Fruit fly (Drosophila melanogaster) whole organism, wandering third instar larva: ENCODE results near the gene Ibf2.

Experiments used
- Dif ChIP-seq: fragments of 200-275, 200-300 bp; sonication (Bioruptor generic); optimal IDR thresholded peaks from 2 replicates; lab custom pipeline; 2018; ENCODE audit warnings: missing biosample characterization, missing genetic modification characterization; ENCODE audit not compliant: partially characterized antibody
- Rel ChIP-seq, 2 experiments: fragments of 200-800 bp; sonication (Bioruptor generic) in 1 of 2; optimal IDR thresholded peaks; 2 replicates in 1 of 2; 3 replicates in 1 of 2; lab custom pipeline; 2016 to 2019; ENCODE audit warnings: mild to moderate bottlenecking in 2 of 2, missing biosample characterization in 2 of 2, missing genetic modification characterization in 2 of 2, moderate library complexity in 1 of 2
- foxo ChIP-seq, 2 experiments: fragments of 200-800 bp; sonication (Bioruptor generic); optimal IDR thresholded peaks; 2 replicates in 1 of 2; 3 replicates in 1 of 2; lab custom pipeline; 2016 to 2017; ENCODE audit warnings: missing biosample characterization in 2 of 2, missing genetic modification characterization in 2 of 2
- fru ChIP-seq: fragments of 200-800 bp; sonication (Bioruptor generic); optimal IDR thresholded peaks from 3 replicates; lab custom pipeline; 2016; ENCODE audit warnings: missing biosample characterization, mild to moderate bottlenecking, missing genetic modification characterization
- usp ChIP-seq: fragments of >200 bp; optimal IDR thresholded peaks from 2 replicates; lab custom pipeline; 2017; ENCODE audit warnings: missing biosample characterization, missing genetic modification characterization

DNA sequence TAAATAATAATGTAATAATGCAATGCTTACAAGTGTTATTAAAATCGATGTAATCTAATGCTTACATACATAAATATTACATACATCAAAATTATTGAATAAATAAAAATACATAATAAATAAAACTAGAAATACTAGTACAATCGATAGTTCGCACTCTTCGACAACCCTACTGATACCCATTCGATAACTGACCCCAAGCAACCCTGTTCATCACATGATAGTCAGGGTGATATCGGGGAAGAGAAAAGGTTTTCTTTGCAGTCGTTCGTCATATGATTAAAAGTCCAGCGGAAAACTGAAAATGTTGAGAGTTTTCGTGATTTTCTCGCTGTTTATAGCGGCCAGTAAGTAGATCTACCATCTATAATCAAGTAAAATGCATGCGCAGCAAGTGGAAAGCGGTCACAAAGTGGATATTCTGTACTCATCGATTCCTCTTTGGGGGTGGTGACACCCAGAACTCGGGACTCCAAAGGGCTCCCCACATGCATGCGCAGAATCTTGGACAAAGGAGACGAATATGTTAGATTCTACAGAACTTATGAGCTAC lies 2.2 kb upstream of the Ibf2 start, which contains the start of gene ATP6AP2:
- TF ChIP-seq foxo (GFP tag; optimal IDR thresholded peaks at IDR 0.05; lab: Kevin White, UChicago) (no peak), Dif (GFP tag; lab: Kevin White, UChicago) (peak; percentile 3), Rel (GFP tag; optimal IDR thresholded peaks at IDR 0.05; lab: Kevin White, UChicago) (no peak), Rel (tag; optimal IDR thresholded peaks at IDR 0.05; lab: Kevin White, UChicago) (peak; percentile 61), usp (GFP tag; lab: Kevin White, UChicago) (no peak), fru (GFP tag; lab: Kevin White, UChicago) (no peak)
